Fruit fly (Drosophila melanogaster) whole organism, embryonic: ENCODE results near the gene CG7924.
A peak's percentile ranks its signal among the peaks of the same experiment; 100 is the strongest.

Source experiments
- B-H2 ChIP-seq: fragments of 200-800 bp; sonication (Bioruptor generic); optimal IDR thresholded peaks from 2 replicates; lab custom pipeline; 2018; ENCODE audit warnings: missing biosample characterization, mild to moderate bottlenecking, missing genetic modification characterization
- Bgb ChIP-seq: fragments of 200-800 bp; sonication (Bioruptor generic); IDR thresholded peaks from 2 replicates; pipeline ENCODE4 v1.3.6; 2022; ENCODE audit warnings: missing biosample characterization, missing genetic modification characterization; ENCODE audit not compliant: partially characterized antibody
- CG12236 ChIP-seq: fragments of 200-800 bp; sonication (Bioruptor generic); optimal IDR thresholded peaks from 2 replicates; lab custom pipeline; 2016; ENCODE audit warnings: missing biosample characterization, missing genetic modification characterization
- CG14710 ChIP-seq: fragments of 200-800 bp; sonication (Bioruptor generic); optimal IDR thresholded peaks from 3 replicates; lab custom pipeline; 2019; ENCODE audit warnings: missing biosample characterization, mild to moderate bottlenecking, missing genetic modification characterization, moderate library complexity
- CG1603 ChIP-seq: fragments of 200-800 bp; sonication (Bioruptor generic); optimal IDR thresholded peaks from 2 replicates; lab custom pipeline; 2019; ENCODE audit warnings: missing biosample characterization, mild to moderate bottlenecking, missing genetic modification characterization, moderate library complexity
- CG16815 ChIP-seq: fragments of 200-800 bp; sonication (Bioruptor generic); optimal IDR thresholded peaks from 3 replicates; lab custom pipeline; 2017; ENCODE audit warnings: missing biosample characterization, mild to moderate bottlenecking, missing genetic modification characterization
- CG17385 ChIP-seq: fragments of 200-800 bp; sonication (Bioruptor generic); optimal IDR thresholded peaks from 3 replicates; lab custom pipeline; 2018; ENCODE audit warnings: missing biosample characterization, mild to moderate bottlenecking, missing genetic modification characterization
- CG17829 ChIP-seq: fragments of 200-800 bp; optimal IDR thresholded peaks from 2 replicates; lab custom pipeline; 2019; ENCODE audit warnings: missing biosample characterization, mild to moderate bottlenecking, missing genetic modification characterization, moderate library complexity
- CG18619 ChIP-seq: fragments of 200-800 bp; sonication (Bioruptor generic); optimal IDR thresholded peaks from 3 replicates; lab custom pipeline; 2017; ENCODE audit warnings: missing biosample characterization, mild to moderate bottlenecking, missing genetic modification characterization
- CG2202 ChIP-seq: fragments of 200-800 bp; sonication (Bioruptor generic); optimal IDR thresholded peaks from 2 replicates; lab custom pipeline; 2018; ENCODE audit warnings: missing biosample characterization, mild to moderate bottlenecking, missing genetic modification characterization
- CG2712 ChIP-seq: fragments of 200-800 bp; optimal IDR thresholded peaks from 3 replicates; lab custom pipeline; 2019; ENCODE audit warnings: missing biosample characterization, mild to moderate bottlenecking, missing genetic modification characterization, moderate library complexity
- CG3163 ChIP-seq: fragments of 200-800 bp; sonication (Bioruptor generic); optimal IDR thresholded peaks from 3 replicates; lab custom pipeline; 2016; ENCODE audit warnings: missing biosample characterization, missing genetic modification characterization
- CG32532 ChIP-seq: fragments of 200-800 bp; sonication (Bioruptor generic); IDR thresholded peaks from 2 replicates; pipeline ENCODE4 v1.3.6; 2022; ENCODE audit warnings: missing biosample characterization, missing genetic modification characterization
- CG3407 ChIP-seq: fragments of 200-800 bp; sonication (Bioruptor generic); optimal IDR thresholded peaks from 2 replicates; lab custom pipeline; 2018; ENCODE audit warnings: missing biosample characterization, mild to moderate bottlenecking, missing genetic modification characterization
- CG4360 ChIP-seq: fragments of 200-800 bp; sonication (Bioruptor generic); IDR thresholded peaks from 2 replicates; pipeline ENCODE4 v1.3.6; 2022; ENCODE audit warnings: missing biosample characterization, missing genetic modification characterization
- CG6791 ChIP-seq: fragments of 200-800 bp; sonication (Bioruptor generic); IDR thresholded peaks from 3 replicates; pipeline ENCODE4 v1.3.6; 2022; ENCODE audit warnings: missing biosample characterization, missing genetic modification characterization; ENCODE audit not compliant: partially characterized antibody
- CG8281 ChIP-seq: fragments of 200-800 bp; sonication (Bioruptor generic); optimal IDR thresholded peaks from 2 replicates; lab custom pipeline; 2018; ENCODE audit warnings: missing biosample characterization, mild to moderate bottlenecking, missing genetic modification characterization, moderate library complexity
- CG8359 ChIP-seq: fragments of 200-800 bp; sonication (Bioruptor generic); optimal IDR thresholded peaks from 2 replicates; lab custom pipeline; 2017; ENCODE audit warnings: missing biosample characterization, mild to moderate bottlenecking, missing genetic modification characterization, borderline replicate concordance
- CG8924 ChIP-seq: fragments of 200-800 bp; optimal IDR thresholded peaks from 3 replicates; lab custom pipeline; 2019; ENCODE audit warnings: missing biosample characterization, mild to moderate bottlenecking, missing genetic modification characterization, moderate library complexity
- CG9609 ChIP-seq: fragments of 200-800 bp; sonication (Bioruptor generic); optimal IDR thresholded peaks from 3 replicates; lab custom pipeline; 2016; ENCODE audit warnings: missing biosample characterization, missing genetic modification characterization
- CTCF ChIP-seq: fragments of 200-800 bp; sonication (Bioruptor generic); optimal IDR thresholded peaks from 2 replicates; lab custom pipeline; 2017; ENCODE audit warnings: missing biosample characterization, mild to moderate bottlenecking, missing genetic modification characterization, moderate library complexity
- Dek ChIP-seq: fragments of 200-800 bp; sonication (Bioruptor generic); optimal IDR thresholded peaks from 3 replicates; lab custom pipeline; 2019; ENCODE audit warnings: missing biosample characterization, mild to moderate bottlenecking, missing genetic modification characterization, moderate library complexity
- Mad ChIP-seq: fragments of 200-800 bp; sonication (Bioruptor generic); optimal IDR thresholded peaks from 2 replicates; lab custom pipeline; 2016; ENCODE audit warnings: missing biosample characterization, missing genetic modification characterization
- Med ChIP-seq: fragments of 200-800 bp; sonication (Bioruptor generic); peaks from one replicate; lab custom pipeline; 2016; ENCODE audit warnings: missing biosample characterization, missing genetic modification characterization, mild to moderate bottlenecking, inconsistent platforms, moderate library complexity
- PHDP ChIP-seq: fragments of 200-800 bp; sonication (Bioruptor generic); optimal IDR thresholded peaks from 3 replicates; lab custom pipeline; 2018; ENCODE audit warnings: missing biosample characterization, mild to moderate bottlenecking, missing genetic modification characterization, moderate library complexity
- Side ChIP-seq: fragments of 200-800 bp; sonication (Bioruptor generic); optimal IDR thresholded peaks from 2 replicates; lab custom pipeline; 2016; ENCODE audit warnings: missing biosample characterization, missing genetic modification characterization
- Sox102F ChIP-seq: fragments of 200-800 bp; sonication (Bioruptor generic); optimal IDR thresholded peaks from 2 replicates; lab custom pipeline; 2018; ENCODE audit warnings: missing biosample characterization, mild to moderate bottlenecking, missing genetic modification characterization, moderate library complexity
- ac ChIP-seq: fragments of 200-800 bp; sonication (Bioruptor generic); optimal IDR thresholded peaks from 3 replicates; lab custom pipeline; 2017; ENCODE audit warnings: missing biosample characterization, mild to moderate bottlenecking, missing genetic modification characterization
- bowl ChIP-seq: fragments of 200-800 bp; sonication (Bioruptor generic); IDR thresholded peaks from 2 replicates; pipeline ENCODE4 v1.3.6; 2022; ENCODE audit warnings: missing biosample characterization, missing genetic modification characterization
- bsh ChIP-seq, 2 experiments: fragments of 200-800 bp; sonication (Bioruptor generic); optimal IDR thresholded peaks; 2 replicates each; lab custom pipeline; 2017 to 2018; ENCODE audit warnings: mild to moderate bottlenecking in 2 of 2, missing biosample characterization in 2 of 2, missing genetic modification characterization in 2 of 2, moderate library complexity in 1 of 2
- chm ChIP-seq: fragments of 200-800 bp; sonication (Bioruptor generic); IDR thresholded peaks from 2 replicates; pipeline ENCODE4 v1.3.6; 2022; ENCODE audit warnings: missing biosample characterization, missing genetic modification characterization
- dan ChIP-seq: fragments of 200-800 bp; sonication (Bioruptor generic); IDR thresholded peaks from 2 replicates; pipeline ENCODE4 v1.3.6; 2022; ENCODE audit warnings: missing biosample characterization, missing genetic modification characterization
- dmrt11E ChIP-seq: fragments of 200-800 bp; sonication (Bioruptor generic); optimal IDR thresholded peaks from 3 replicates; lab custom pipeline; 2018; ENCODE audit warnings: missing biosample characterization, mild to moderate bottlenecking, missing genetic modification characterization, moderate library complexity
- fd102C ChIP-seq: fragments of 200-800 bp; sonication (Bioruptor generic); optimal IDR thresholded peaks from 2 replicates; lab custom pipeline; 2018; ENCODE audit warnings: missing biosample characterization, mild to moderate bottlenecking, missing genetic modification characterization, moderate library complexity
- fd64A ChIP-seq: fragments of 200-800 bp; sonication (Bioruptor generic); optimal IDR thresholded peaks from 3 replicates; lab custom pipeline; 2018; ENCODE audit warnings: missing biosample characterization, mild to moderate bottlenecking, missing genetic modification characterization
- klu ChIP-seq: fragments of 200-800 bp; sonication (Bioruptor generic); IDR thresholded peaks from 2 replicates; pipeline ENCODE4 v1.3.6; 2022; ENCODE audit warnings: missing biosample characterization, missing genetic modification characterization
- lbe ChIP-seq: fragments of 200-800 bp; sonication (Bioruptor generic); optimal IDR thresholded peaks from 2 replicates; lab custom pipeline; 2016; ENCODE audit warnings: missing biosample characterization, mild to moderate bottlenecking, missing genetic modification characterization
- mam ChIP-seq: fragments of 200-800 bp; sonication (Bioruptor generic); optimal IDR thresholded peaks from 3 replicates; lab custom pipeline; 2016; ENCODE audit warnings: missing biosample characterization, missing genetic modification characterization
- mld ChIP-seq: fragments of 200-800 bp; sonication (Bioruptor generic); IDR thresholded peaks from 3 replicates; pipeline ENCODE4 v1.3.6; 2022; ENCODE audit warnings: missing biosample characterization, missing genetic modification characterization; ENCODE audit not compliant: partially characterized antibody
- pan ChIP-seq, 4 experiments: fragments of >200 bp in 3 of 4; fragments of 200-800 bp in 1 of 4; sonication (Bioruptor generic) in 1 of 4; optimal IDR thresholded peaks in 3 of 4; IDR thresholded peaks in 1 of 4; 2 replicates each; pipeline versions ENCODE4 v1.3.6 to Lab custom; 2017 to 2022; ENCODE audit warnings: missing biosample characterization in 2 of 4, missing genetic modification characterization in 2 of 4, mixed read lengths in 1 of 4
- psq ChIP-seq: fragments of 200-800 bp; sonication (Bioruptor generic); optimal IDR thresholded peaks from 2 replicates; lab custom pipeline; 2017; ENCODE audit warnings: missing biosample characterization, missing genetic modification characterization
- sc ChIP-seq, 3 experiments: fragments of >200 bp in 2 of 3; fragments of 200-800 bp in 1 of 3; sonication (Bioruptor generic) in 1 of 3; optimal IDR thresholded peaks; 2 replicates in 2 of 3; 3 replicates in 1 of 3; lab custom pipeline; 2017; ENCODE audit warnings: mild to moderate bottlenecking in 1 of 3, missing biosample characterization in 1 of 3, missing genetic modification characterization in 1 of 3, missing genetic modification reagents in 1 of 3
- sqz ChIP-seq: fragments of 200-800 bp; sonication (Bioruptor generic); optimal IDR thresholded peaks from 3 replicates; lab custom pipeline; 2018; ENCODE audit warnings: missing biosample characterization, mild to moderate bottlenecking, missing genetic modification characterization
- stwl ChIP-seq: fragments of 200-800 bp; sonication (Bioruptor generic); optimal IDR thresholded peaks from 3 replicates; lab custom pipeline; 2018; ENCODE audit warnings: missing biosample characterization, mild to moderate bottlenecking, missing genetic modification characterization, moderate library complexity
- twi ChIP-seq: fragments of 200-800 bp; optimal IDR thresholded peaks from 2 replicates; lab custom pipeline; 2019; ENCODE audit warnings: missing biosample characterization, mild to moderate bottlenecking, missing genetic modification characterization, moderate library complexity
- unc-4 ChIP-seq: fragments of 200-800 bp; sonication (Bioruptor generic); IDR thresholded peaks from 2 replicates; pipeline ENCODE4 v1.3.6; 2022; ENCODE audit warnings: missing biosample characterization, missing genetic modification characterization; ENCODE audit not compliant: partially characterized antibody

CG7924 gene

dm6 chr3L:14274088-14275058 is 41.1 kb downstream of the CG7924 start, which contains the start of gene fz (continued):
- TF ChIP-seq CG8924 (tag; lab: Kevin White, UChicago) (peak; percentile 37), ac (peak; percentile 52), CG2202 (tag; lab: Kevin White, UChicago) (peak; percentile 49), Mad (GFP tag; lab: Kevin White, UChicago) (no peak), CG8359 (GFP tag; lab: Kevin White, UChicago) (peak; percentile 7), PHDP (tag; lab: Kevin White, UChicago) (peak; percentile 49), twi (tag; lab: Kevin White, UChicago) (peak; percentile 10), CG18619 (GFP tag; lab: Kevin White, UChicago) (no peak), lbe (GFP tag; lab: Kevin White, UChicago) (no peak), sc (optimal IDR thresholded peaks at IDR 0.05; lab: Kevin White, UChicago) (no peak), sc (GFP tag; optimal IDR thresholded peaks at IDR 0.05; lab: Kevin White, UChicago) (peak; percentile 12), pan (optimal IDR thresholded peaks at IDR 0.05; lab: Kevin White, UChicago) (no peak), pan (GFP tag; optimal IDR thresholded peaks at IDR 0.05 in 1 of 2, IDR thresholded peaks at IDR 0.05 in 1 of 2) (peak in 1 of 2 experiments; percentile 18), CG1603 (tag; lab: Kevin White, UChicago) (peak; percentile 33), B-H2 (no peak), CG17829 (tag; lab: Kevin White, UChicago) (no peak), bsh (GFP tag; optimal IDR thresholded peaks at IDR 0.05; lab: Kevin White, UChicago) (peak in 1 of 2 experiments; percentile 21), chm (peak; percentile 88), Side (GFP tag; lab: Kevin White, UChicago) (peak; percentile 15), CG6791 (GFP tag; lab: Robert Waterston, UW) (peak; percentile 53; the same call in 2 of the 3 replicates), mam (no peak), CG2712 (tag; lab: Kevin White, UChicago) (peak; percentile 16), CG8281 (peak; percentile 30), Bgb (GFP tag; lab: Robert Waterston, UW) (peak; percentile 66), sqz (GFP tag; lab: Kevin White, UChicago) (peak; percentile 25), CTCF (GFP tag; lab: Kevin White, UChicago) (no peak), CG4360 (GFP tag; lab: Robert Waterston, UW) (0 out of 2 replicates have a peak, but pooled peaks have one; percentile 33), CG9609 (GFP tag; lab: Kevin White, UChicago) (no peak), unc-4 (GFP tag; lab: Robert Waterston, UW) (peak; percentile 63), CG3163 (GFP tag; lab: Kevin White, UChicago) (peak; percentile 84), fd102C (GFP tag; lab: Kevin White, UChicago) (peak; percentile 40), CG14710 (peak; percentile 36), CG17385 (GFP tag; lab: Kevin White, UChicago) (peak; percentile 24), Med (GFP tag; lab: Kevin White, UChicago) (peak; percentile 87), CG12236 (no peak), Sox102F (peak; percentile 13), Dek (no peak), klu (GFP tag; lab: Robert Waterston, UW) (no peak), CG32532 (GFP tag; lab: Robert Waterston, UW) (peak; percentile 70; the same call in 1 of the 2 replicates), dan (GFP tag; lab: Robert Waterston, UW) (no peak), CG3407 (no peak), fd64A (GFP tag; lab: Kevin White, UChicago) (no peak), bowl (GFP tag; lab: Robert Waterston, UW) (no peak), CG16815 (no peak), psq (GFP tag; lab: Kevin White, UChicago) (no peak), dmrt11E (tag; lab: Kevin White, UChicago) (peak; percentile 48), mld (GFP tag; lab: Robert Waterston, UW) (peak; percentile 48; the same call in 1 of the 3 replicates), stwl (tag; lab: Kevin White, UChicago) (peak; percentile 27)
